Worm (Caenorhabditis elegans): ENCODE data around the gene polk-1.

- TF ChIP-seq ref-1 (GFP tag; conservative IDR thresholded peaks at IDR 0.05) (no peak), flt-1 (GFP tag; IDR thresholded peaks at IDR 0.05) (no peak), klf-2 (GFP tag; conservative IDR thresholded peaks at IDR 0.05) (no peak), med-1 (GFP tag; optimal IDR thresholded peaks at IDR 0.05; ENCODE audit: insufficient read depth) (no peak), ztf-23 (GFP tag; IDR thresholded peaks at IDR 0.05) (no peak), T22C8.4 (GFP tag; IDR thresholded peaks at IDR 0.05) (no peak), cog-1 (tag; optimal IDR thresholded peaks at IDR 0.05) (no peak), tab-1 (GFP tag; IDR thresholded peaks at IDR 0.05) (no peak)
These were observed 47.6 kb downstream of the polk-1 start, which contains the start of gene doxa-1 for ce11 chrIII:8580802-8581201.
